Fruit fly (Drosophila melanogaster): ENCODE results near the gene ltl.
A peak's percentile ranks its signal among the peaks of the same experiment; 100 is the strongest.

Gene ltl

dm6 chr3L:7506117-7506516 lies 12.7 kb upstream of the ltl start, which contains the start of gene CG7548:
Gene CG7548 (minus strand): TSS chr3L:7506217.
- TF ChIP-seq tj (GFP tag; optimal IDR thresholded peaks at IDR 0.05): no peak
- TF ChIP-seq bab1 (GFP tag; optimal IDR thresholded peaks at IDR 0.05): no peak
- TF ChIP-seq Clk (GFP tag; optimal IDR thresholded peaks at IDR 0.05): no peak
- no peak for TF ChIP-seq CG33017 (tag; optimal IDR thresholded peaks at IDR 0.05)
- no peak for TF ChIP-seq CG1620 (GFP tag; optimal IDR thresholded peaks at IDR 0.05)
- TF ChIP-seq CG5204 (GFP tag; optimal IDR thresholded peaks at IDR 0.05): no peak
- TF ChIP-seq Crg-1 (GFP tag; optimal IDR thresholded peaks at IDR 0.05): no peak
- no peak for TF ChIP-seq ovo (GFP tag; optimal IDR thresholded peaks at IDR 0.05)
- no peak for TF ChIP-seq toe (GFP tag; optimal IDR thresholded peaks at IDR 0.05)
- no peak for TF ChIP-seq CG11617 (GFP tag; optimal IDR thresholded peaks at IDR 0.05)
- TF ChIP-seq kay (GFP tag; ENCODE audit: borderline replicate concordance): no peak
- TF ChIP-seq Hr96 (GFP tag; optimal IDR thresholded peaks at IDR 0.05): no peak
- no peak for TF ChIP-seq cic (GFP tag; optimal IDR thresholded peaks at IDR 0.05)
- TF ChIP-seq CG7045 (GFP tag; optimal IDR thresholded peaks at IDR 0.05): no peak
- no peak for TF ChIP-seq cnc (optimal IDR thresholded peaks at IDR 0.05)
- TF ChIP-seq Mnt (GFP tag; optimal IDR thresholded peaks at IDR 0.05): no peak
- no peak for TF ChIP-seq CG12768 (GFP tag; optimal IDR thresholded peaks at IDR 0.05)

- TF ChIP-seq Hr96 (GFP tag; optimal IDR thresholded peaks at IDR 0.05) (peak; percentile 23), bab1 (GFP tag; optimal IDR thresholded peaks at IDR 0.05) (peak; percentile 25), CG5204 (GFP tag; optimal IDR thresholded peaks at IDR 0.05) (peak; percentile 50), cnc (optimal IDR thresholded peaks at IDR 0.05) (no peak), pad (GFP tag; optimal IDR thresholded peaks at IDR 0.05) (peak; percentile 43), tj (GFP tag; optimal IDR thresholded peaks at IDR 0.05) (peak; percentile 82), ovo (GFP tag; optimal IDR thresholded peaks at IDR 0.05) (peak; percentile 45), CG14711 (tag; optimal IDR thresholded peaks at IDR 0.05) (peak; percentile 64), CG7101 (tag; optimal IDR thresholded peaks at IDR 0.05) (no peak), Mnt (GFP tag; optimal IDR thresholded peaks at IDR 0.05) (peak; percentile 68), CG11617 (GFP tag; optimal IDR thresholded peaks at IDR 0.05) (no peak), CG1620 (GFP tag; optimal IDR thresholded peaks at IDR 0.05) (no peak), CG7045 (GFP tag; optimal IDR thresholded peaks at IDR 0.05) (no peak), toe (GFP tag; optimal IDR thresholded peaks at IDR 0.05) (no peak), Clk (GFP tag; optimal IDR thresholded peaks at IDR 0.05) (no peak), kay (GFP tag; ENCODE audit: borderline replicate concordance) (no peak), CG33017 (tag; optimal IDR thresholded peaks at IDR 0.05) (peak; percentile 13), Crg-1 (GFP tag; optimal IDR thresholded peaks at IDR 0.05) (no peak), cic (GFP tag; optimal IDR thresholded peaks at IDR 0.05) (peak; percentile 12), CG12768 (GFP tag; optimal IDR thresholded peaks at IDR 0.05) (no peak)
These were observed 8.1 kb upstream of the ltl start, which contains the start of gene CG7546 for dm6 chr3L:7510414-7511384. Gene CG7546 (plus strand): TSS chr3L:7510986.

- TF ChIP-seq CG5204 (GFP tag; optimal IDR thresholded peaks at IDR 0.05) (no peak), Hr96 (GFP tag; optimal IDR thresholded peaks at IDR 0.05) (no peak), CG14711 (tag; optimal IDR thresholded peaks at IDR 0.05) (no peak), CG12768 (GFP tag; optimal IDR thresholded peaks at IDR 0.05) (no peak), tj (GFP tag; optimal IDR thresholded peaks at IDR 0.05) (no peak), Crg-1 (GFP tag; optimal IDR thresholded peaks at IDR 0.05) (no peak), kay (GFP tag; ENCODE audit: borderline replicate concordance) (no peak), bab1 (GFP tag; optimal IDR thresholded peaks at IDR 0.05) (no peak), CG11617 (GFP tag; optimal IDR thresholded peaks at IDR 0.05) (no peak), CG33017 (tag; optimal IDR thresholded peaks at IDR 0.05) (no peak), Clk (GFP tag; optimal IDR thresholded peaks at IDR 0.05) (no peak), ovo (GFP tag; optimal IDR thresholded peaks at IDR 0.05) (no peak)
These were observed 422 bp downstream of the ltl start for dm6 chr3L:7519219-7519618.

dm6 chr3L:7520619-7521018 lies 1.8 kb downstream of the ltl start:
- peak; percentile 78 for TF ChIP-seq cic (GFP tag; optimal IDR thresholded peaks at IDR 0.05)
- TF ChIP-seq pad (GFP tag; optimal IDR thresholded peaks at IDR 0.05): no peak

dm6 chr3L:7521847-7522246 lies 3.0 kb downstream of the ltl start:
- TF ChIP-seq kay (GFP tag; ENCODE audit: borderline replicate concordance) (peak; percentile 16), CG7101 (tag; optimal IDR thresholded peaks at IDR 0.05) (no peak)

dm6 chr3L:7527661-7528379 lies 9.0 kb downstream of the ltl start:
- TF ChIP-seq Hr96 (GFP tag; optimal IDR thresholded peaks at IDR 0.05) (no peak), kay (GFP tag; ENCODE audit: borderline replicate concordance) (peak; percentile 82), bab1 (GFP tag; optimal IDR thresholded peaks at IDR 0.05) (no peak), CG7101 (tag; optimal IDR thresholded peaks at IDR 0.05) (no peak), cic (GFP tag; optimal IDR thresholded peaks at IDR 0.05) (no peak), pad (GFP tag; optimal IDR thresholded peaks at IDR 0.05) (no peak), Clk (GFP tag; optimal IDR thresholded peaks at IDR 0.05) (no peak)
